Fruit fly (Drosophila melanogaster): ENCODE data around the gene CG31606.

CG31606 gene

dm6 chr2L:8168075-8168474 is 20.7 kb downstream of the CG31606 start:
- TF ChIP-seq Pif1A (GFP tag; optimal IDR thresholded peaks at IDR 0.05) = peak; percentile 12
- TF ChIP-seq CG10348 (GFP tag; IDR thresholded peaks at IDR 0.05) = no peak
- no peak for TF ChIP-seq CG15710 (tag; optimal IDR thresholded peaks at IDR 0.05)
- no peak for TF ChIP-seq CG34367 (tag; optimal IDR thresholded peaks at IDR 0.05)
- TF ChIP-seq CG14655 (GFP tag; optimal IDR thresholded peaks at IDR 0.05) = peak; percentile 30
- peak; percentile 25 for TF ChIP-seq CG8301 (tag; optimal IDR thresholded peaks at IDR 0.05)

DNA sequence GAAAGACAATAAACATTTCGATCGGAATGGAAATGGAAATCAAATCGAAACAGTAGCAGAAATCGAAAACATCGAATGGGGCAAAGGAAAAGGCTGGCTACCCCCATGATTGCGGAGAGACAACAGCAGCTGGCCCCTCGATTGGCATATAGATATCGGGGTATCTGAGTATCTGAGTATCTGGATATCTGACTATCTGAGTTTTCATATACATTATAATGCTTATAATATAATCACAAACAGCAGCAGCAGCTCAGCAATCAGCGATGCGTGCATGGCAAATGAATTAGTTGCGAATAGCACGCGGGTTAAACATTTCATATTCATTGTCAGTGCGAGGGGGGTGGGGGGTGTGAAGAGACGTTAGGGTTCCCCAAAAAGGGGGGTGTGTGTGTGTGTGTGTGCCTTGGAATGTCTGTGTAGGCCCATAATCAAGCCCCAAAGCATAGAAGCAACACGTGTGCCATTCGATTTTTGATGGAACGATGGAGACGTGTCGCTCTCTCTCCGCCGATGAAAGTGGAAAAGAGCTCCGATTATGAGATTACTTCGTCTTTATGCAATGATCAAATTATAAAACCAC is 23.3 kb downstream of the CG31606 start:
- no peak for TF ChIP-seq CG9948 (tag; optimal IDR thresholded peaks at IDR 0.05)
- TF ChIP-seq CG15710 (tag; optimal IDR thresholded peaks at IDR 0.05) = no peak
- no peak for TF ChIP-seq gl (tag; optimal IDR thresholded peaks at IDR 0.05)
- TF ChIP-seq Pif1A (GFP tag; optimal IDR thresholded peaks at IDR 0.05) = no peak
- TF ChIP-seq fd96Ca (GFP tag; IDR thresholded peaks at IDR 0.05) = no peak
- no peak for TF ChIP-seq rn (GFP tag; IDR thresholded peaks at IDR 0.05)
- no peak for TF ChIP-seq CG34367 (tag; optimal IDR thresholded peaks at IDR 0.05)
- TF ChIP-seq D1 (tag; optimal IDR thresholded peaks at IDR 0.05) = no peak
- no peak for TF ChIP-seq CG14655 (GFP tag; optimal IDR thresholded peaks at IDR 0.05)
- no peak for TF ChIP-seq Ets98B (GFP tag; IDR thresholded peaks at IDR 0.05)
- no peak for TF ChIP-seq CG12605 (GFP tag; IDR thresholded peaks at IDR 0.05)
- TF ChIP-seq CG10348 (GFP tag; IDR thresholded peaks at IDR 0.05) = no peak
- TF ChIP-seq Snoo (tag; optimal IDR thresholded peaks at IDR 0.05) = no peak
- TF ChIP-seq CG8159 (tag; optimal IDR thresholded peaks at IDR 0.05) = no peak
- TF ChIP-seq CG4496 (GFP tag; IDR thresholded peaks at IDR 0.05) = no peak
- no peak for TF ChIP-seq CG13204 (GFP tag; optimal IDR thresholded peaks at IDR 0.05)
- no peak for TF ChIP-seq CG8301 (tag; optimal IDR thresholded peaks at IDR 0.05)
- TF ChIP-seq EcR (GFP tag; optimal IDR thresholded peaks at IDR 0.05) = no peak
- TF ChIP-seq CG17806 (tag; optimal IDR thresholded peaks at IDR 0.05) = no peak
- no peak for TF ChIP-seq Pif1B (GFP tag; optimal IDR thresholded peaks at IDR 0.05)

DNA sequence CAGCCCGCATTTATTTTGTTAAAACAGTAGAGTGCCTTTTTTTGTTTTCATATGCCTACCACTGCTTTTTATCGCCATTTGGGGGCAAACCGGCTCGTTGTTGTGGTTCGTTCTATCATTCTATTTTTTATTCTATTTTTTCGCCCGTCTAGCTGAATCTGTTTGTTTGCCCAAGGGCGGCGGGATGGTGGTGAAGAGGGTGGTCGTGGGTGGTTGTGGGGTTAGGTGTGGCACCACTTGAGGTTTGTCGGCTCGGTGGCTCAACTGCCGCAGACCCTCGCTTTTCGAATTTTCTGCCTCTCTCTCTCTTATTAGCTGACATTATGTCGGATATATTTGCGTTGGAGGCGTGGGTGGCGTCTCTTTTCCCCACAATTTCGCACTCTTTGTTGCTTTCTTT is 24.1 kb downstream of the CG31606 start:
- TF ChIP-seq CG32121 (GFP tag; IDR thresholded peaks at IDR 0.05) (0 out of 2 replicates have a peak, but pooled peaks have one; percentile 46), CG4496 (GFP tag; IDR thresholded peaks at IDR 0.05) (no peak), CG12605 (GFP tag; IDR thresholded peaks at IDR 0.05) (no peak), CG17806 (tag; optimal IDR thresholded peaks at IDR 0.05) (no peak), CG10348 (GFP tag; IDR thresholded peaks at IDR 0.05) (no peak)

dm6 chr2L:8185008-8185407 is 37.6 kb downstream of the CG31606 start:
- TF ChIP-seq Snoo (tag; optimal IDR thresholded peaks at IDR 0.05) (no peak), CG14655 (GFP tag; optimal IDR thresholded peaks at IDR 0.05) (no peak), CG8301 (tag; optimal IDR thresholded peaks at IDR 0.05) (no peak), CG10348 (GFP tag; IDR thresholded peaks at IDR 0.05) (no peak), Pif1B (GFP tag; optimal IDR thresholded peaks at IDR 0.05) (no peak), CG12605 (GFP tag; IDR thresholded peaks at IDR 0.05) (no peak), CG32121 (GFP tag; IDR thresholded peaks at IDR 0.05) (no peak), CG4496 (GFP tag; IDR thresholded peaks at IDR 0.05) (no peak), CG9948 (tag; optimal IDR thresholded peaks at IDR 0.05) (no peak), CG8159 (tag; optimal IDR thresholded peaks at IDR 0.05) (no peak), CG15710 (tag; optimal IDR thresholded peaks at IDR 0.05) (no peak), fd96Ca (GFP tag; IDR thresholded peaks at IDR 0.05) (no peak), CG13204 (GFP tag; optimal IDR thresholded peaks at IDR 0.05) (no peak), rn (GFP tag; IDR thresholded peaks at IDR 0.05) (no peak), EcR (GFP tag; optimal IDR thresholded peaks at IDR 0.05) (no peak), D1 (tag; optimal IDR thresholded peaks at IDR 0.05) (no peak), Pif1A (GFP tag; optimal IDR thresholded peaks at IDR 0.05) (no peak), CG17806 (tag; optimal IDR thresholded peaks at IDR 0.05) (no peak)

dm6 chr2L:8190681-8191080 is 43.3 kb downstream of the CG31606 start, which contains the start of gene CG34134:
Gene CG34134, minus strand, starts transcription at chr2L:8190781.
- no peak for TF ChIP-seq CG9948 (tag; optimal IDR thresholded peaks at IDR 0.05)
- TF ChIP-seq EcR (GFP tag; optimal IDR thresholded peaks at IDR 0.05) = no peak
- no peak for TF ChIP-seq D1 (tag; optimal IDR thresholded peaks at IDR 0.05)
- TF ChIP-seq CG34367 (tag; optimal IDR thresholded peaks at IDR 0.05) = no peak
- TF ChIP-seq gl (tag; optimal IDR thresholded peaks at IDR 0.05) = no peak
- no peak for TF ChIP-seq CG13204 (GFP tag; optimal IDR thresholded peaks at IDR 0.05)
- no peak for TF ChIP-seq CG8301 (tag; optimal IDR thresholded peaks at IDR 0.05)

- no peak for TF ChIP-seq CG15710 (tag; optimal IDR thresholded peaks at IDR 0.05)
- TF ChIP-seq Snoo (tag; optimal IDR thresholded peaks at IDR 0.05) = no peak
- no peak for TF ChIP-seq D1 (tag; optimal IDR thresholded peaks at IDR 0.05)
- TF ChIP-seq CG8159 (tag; optimal IDR thresholded peaks at IDR 0.05) = no peak
- no peak for TF ChIP-seq CG32121 (GFP tag; IDR thresholded peaks at IDR 0.05)
- TF ChIP-seq CG10348 (GFP tag; IDR thresholded peaks at IDR 0.05) = no peak
- no peak for TF ChIP-seq fd96Ca (GFP tag; IDR thresholded peaks at IDR 0.05)
- no peak for TF ChIP-seq CG8301 (tag; optimal IDR thresholded peaks at IDR 0.05)
- no peak for TF ChIP-seq EcR (GFP tag; optimal IDR thresholded peaks at IDR 0.05)
- TF ChIP-seq CG17806 (tag; optimal IDR thresholded peaks at IDR 0.05) = no peak
- TF ChIP-seq Pif1B (GFP tag; optimal IDR thresholded peaks at IDR 0.05) = no peak
- no peak for TF ChIP-seq CG34367 (tag; optimal IDR thresholded peaks at IDR 0.05)
- no peak for TF ChIP-seq gl (tag; optimal IDR thresholded peaks at IDR 0.05)
- TF ChIP-seq CG12605 (GFP tag; IDR thresholded peaks at IDR 0.05) = no peak
- TF ChIP-seq CG9948 (tag; optimal IDR thresholded peaks at IDR 0.05) = no peak
These were observed 48.4 kb downstream of the CG31606 start for dm6 chr2L:8195722-8196323.

All from whole organism, pupa.